Worm (Caenorhabditis elegans): ENCODE results near the gene C46G7.5.

The C46G7.5 gene

DNA sequence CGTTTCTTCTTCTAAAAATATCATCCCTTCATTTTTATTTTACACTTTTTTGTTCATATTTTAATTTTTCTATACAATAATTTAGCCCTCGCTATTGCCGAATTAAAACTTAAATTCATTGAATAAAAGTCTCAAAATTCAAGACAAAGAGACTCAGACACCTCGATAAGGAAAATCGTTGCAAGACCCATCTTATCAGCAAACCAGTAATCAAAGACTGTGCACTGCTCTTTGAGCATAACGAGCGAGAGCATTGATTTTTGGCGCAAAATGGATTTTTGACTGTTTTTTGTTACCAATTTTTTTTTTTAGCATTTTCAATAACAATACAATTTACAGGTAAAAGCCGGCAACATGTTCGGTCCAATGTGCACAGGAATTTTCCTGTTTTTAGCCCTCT lies 6.2 kb upstream of the C46G7.5 start, which contains the start of gene C46G7.1:
TSS of gene C46G7.1 (plus strand) at position 340 of the 400 bp plus-strand sequence.
- TF ChIP-seq elt-2 (tag; optimal IDR thresholded peaks at IDR 0.05) (peak; percentile 79), nhr-232 (tag; optimal IDR thresholded peaks at IDR 0.05) (no peak), ets-4 (tag; optimal IDR thresholded peaks at IDR 0.05) (no peak), ceh-34 (tag; optimal IDR thresholded peaks at IDR 0.05) (no peak), elt-4 (tag; optimal IDR thresholded peaks at IDR 0.05) (no peak), che-1 (tag; optimal IDR thresholded peaks at IDR 0.05) (no peak)

- no peak for TF ChIP-seq ama-1 (optimal IDR thresholded peaks at IDR 0.05)
- no peak for TF ChIP-seq fkh-6 (tag; optimal IDR thresholded peaks at IDR 0.05)
Measured at ce11 chrIV:6014895-6015294, 3.5 kb upstream of the C46G7.5 start, which contains the start of gene C46G7.2. C46G7.2 (plus strand) TSS chrIV:6015195.

ce11 chrIV:6013853-6014252 lies 2.4 kb upstream of the C46G7.5 start:
- TF ChIP-seq hlh-6 (tag; optimal IDR thresholded peaks at IDR 0.05) (no peak), ceh-24 (tag; optimal IDR thresholded peaks at IDR 0.05) (no peak), nfya-1 (tag; optimal IDR thresholded peaks at IDR 0.05) (peak; percentile 64), npax-4 (tag; optimal IDR thresholded peaks at IDR 0.05) (no peak), ref-2 (tag; optimal IDR thresholded peaks at IDR 0.05) (no peak), ceh-18 (tag; optimal IDR thresholded peaks at IDR 0.05) (peak; percentile 52), syd-9 (tag; optimal IDR thresholded peaks at IDR 0.05) (no peak), unc-55 (GFP tag; optimal IDR thresholded peaks at IDR 0.05) (peak; percentile 75), fkh-10 (GFP tag; optimal IDR thresholded peaks at IDR 0.05) (no peak)

- TF ChIP-seq ceh-2 (tag; optimal IDR thresholded peaks at IDR 0.05), result no peak
- TF ChIP-seq unc-3 (GFP tag; conservative IDR thresholded peaks at IDR 0.05), result no peak
- TF ChIP-seq unc-3 (tag; optimal IDR thresholded peaks at IDR 0.05), result no peak
- no peak for TF ChIP-seq elt-4 (tag; optimal IDR thresholded peaks at IDR 0.05)
- TF ChIP-seq pax-1 (tag; optimal IDR thresholded peaks at IDR 0.05), result no peak
Measured at ce11 chrIV:6010274-6010673, 1.2 kb downstream of the C46G7.5 start.

- no peak for TF ChIP-seq ceh-45 (GFP tag; IDR thresholded peaks at IDR 0.05)
- TF ChIP-seq pax-1 (tag; optimal IDR thresholded peaks at IDR 0.05), result no peak
- TF ChIP-seq odd-2 (tag; optimal IDR thresholded peaks at IDR 0.05), result no peak
- no peak for TF ChIP-seq sox-2 (GFP tag; IDR thresholded peaks at IDR 0.05)
- no peak for TF ChIP-seq pros-1 (tag; optimal IDR thresholded peaks at IDR 0.05)
- TF ChIP-seq lin-11 (tag; optimal IDR thresholded peaks at IDR 0.05), result no peak
- TF ChIP-seq ceh-19 (GFP tag; optimal IDR thresholded peaks at IDR 0.05), result no peak
- TF ChIP-seq pha-4 (tag; optimal IDR thresholded peaks at IDR 0.05), result no peak
- TF ChIP-seq ztf-16 (tag; optimal IDR thresholded peaks at IDR 0.05), result no peak
- TF ChIP-seq F13H6.1 (tag; optimal IDR thresholded peaks at IDR 0.05), result no peak
- no peak for TF ChIP-seq pat-9 (tag; optimal IDR thresholded peaks at IDR 0.05)
- no peak for TF ChIP-seq madf-2 (tag; optimal IDR thresholded peaks at IDR 0.05)
- TF ChIP-seq fkh-10 (GFP tag; optimal IDR thresholded peaks at IDR 0.05), result no peak
- TF ChIP-seq eyg-1 (tag; optimal IDR thresholded peaks at IDR 0.05), result no peak
- no peak for TF ChIP-seq dve-1 (tag; optimal IDR thresholded peaks at IDR 0.05)
- TF ChIP-seq npax-4 (tag; optimal IDR thresholded peaks at IDR 0.05), result no peak
- TF ChIP-seq hlh-6 (tag; optimal IDR thresholded peaks at IDR 0.05), result no peak
Measured at ce11 chrIV:6005655-6006054, 5.8 kb downstream of the C46G7.5 start.

- TF ChIP-seq hlh-15 (tag; optimal IDR thresholded peaks at IDR 0.05) (no peak), fkh-10 (GFP tag; optimal IDR thresholded peaks at IDR 0.05) (no peak), hlh-6 (tag; optimal IDR thresholded peaks at IDR 0.05) (no peak), rnt-1 (tag; optimal IDR thresholded peaks at IDR 0.05) (no peak), unc-42 (tag; optimal IDR thresholded peaks at IDR 0.05) (no peak), elt-4 (tag; optimal IDR thresholded peaks at IDR 0.05) (no peak), pha-4 (tag; optimal IDR thresholded peaks at IDR 0.05) (no peak), unc-55 (GFP tag; optimal IDR thresholded peaks at IDR 0.05) (no peak), gmeb-2 (tag; optimal IDR thresholded peaks at IDR 0.05) (no peak), nhr-11 (tag; optimal IDR thresholded peaks at IDR 0.05) (no peak), nfya-1 (tag; optimal IDR thresholded peaks at IDR 0.05) (no peak), ceh-31 (tag; optimal IDR thresholded peaks at IDR 0.05) (no peak), sox-4 (tag; optimal IDR thresholded peaks at IDR 0.05) (no peak), ahr-1 (tag; optimal IDR thresholded peaks at IDR 0.05) (no peak), pat-9 (tag; optimal IDR thresholded peaks at IDR 0.05) (no peak)
Measured at ce11 chrIV:5990503-5990902, 20.9 kb downstream of the C46G7.5 start.
